Worm (Caenorhabditis elegans) whole organism, midembryonic: ENCODE data around the gene T26H10.2.

Source experiments
- T22C8.4 ChIP-seq: fragments of 200-800 bp; sonication (Bioruptor generic); IDR thresholded peaks from 2 replicates; pipeline ENCODE4 v1.3.6; 2022; ENCODE audit warnings: missing genetic modification characterization, missing compliant biosample characterization
- tab-1 ChIP-seq: fragments of 200-800 bp; sonication (Bioruptor generic); IDR thresholded peaks from 2 replicates; pipeline ENCODE4 v1.3.6; 2022; ENCODE audit warnings: missing genetic modification characterization, missing compliant biosample characterization

ce11 chrV:11398616-11399015, 25.8 kb downstream of the T26H10.2 start, which contains the start of gene nas-17:
- TF ChIP-seq T22C8.4 (no peak), tab-1 (no peak)
